Worm (Caenorhabditis elegans) whole organism, L1 larva: ENCODE measurements around the gene T18D3.6.

Source experiments
- C04F5.9 ChIP-seq: sonication (generic microtip); optimal IDR thresholded peaks from 2 replicates; lab custom pipeline; 2016; ENCODE audit warnings: missing genetic modification characterization, missing compliant biosample characterization
- C16A3.4 ChIP-seq: fragments of 150-350 bp; optimal IDR thresholded peaks from 2 replicates; lab custom pipeline; 2014; ENCODE audit warnings: missing biosample characterization, missing genetic modification characterization
- F16B12.6 ChIP-seq: fragments of 150-350 bp; optimal IDR thresholded peaks from 2 replicates; lab custom pipeline; 2014; ENCODE audit warnings: missing biosample characterization, missing genetic modification characterization
- aha-1 ChIP-seq: fragments of 150-350 bp; optimal IDR thresholded peaks from 2 replicates; lab custom pipeline; 2014; ENCODE audit warnings: missing biosample characterization, missing genetic modification characterization
- alr-1 ChIP-seq: fragments of 200-800 bp; sonication (Bioruptor generic); optimal IDR thresholded peaks from 2 replicates; lab custom pipeline; 2018; ENCODE audit warnings: borderline replicate concordance, mild to moderate bottlenecking, missing genetic modification characterization, missing compliant biosample characterization
- aly-2 ChIP-seq: fragments of 150-350 bp; optimal IDR thresholded peaks from 2 replicates; lab custom pipeline; 2014; ENCODE audit warnings: missing biosample characterization, missing genetic modification characterization
- ama-1 ChIP-seq: fragments of 150-350 bp; optimal IDR thresholded peaks from 2 replicates; lab custom pipeline; 2014
- blmp-1 ChIP-seq: fragments of 150-350 bp; optimal IDR thresholded peaks from 2 replicates; lab custom pipeline; 2014; ENCODE audit warnings: missing biosample characterization, missing genetic modification characterization
- ceh-63 ChIP-seq: fragments of 200-800 bp; sonication (Bioruptor generic); optimal IDR thresholded peaks from 2 replicates; lab custom pipeline; 2018; ENCODE audit warnings: mild to moderate bottlenecking, missing genetic modification characterization, missing compliant biosample characterization
- ceh-8 ChIP-seq: fragments of 200-800 bp; sonication (Bioruptor generic); optimal IDR thresholded peaks from 2 replicates; lab custom pipeline; 2018; ENCODE audit warnings: mild to moderate bottlenecking, missing genetic modification characterization, moderate library complexity, missing compliant biosample characterization
- ceh-82 ChIP-seq, 3 experiments: fragments of 150-350 bp in 1 of 3; sonication (generic microtip) in 2 of 3; optimal IDR thresholded peaks; 2 replicates each; lab custom pipeline; 2014 to 2017; ENCODE audit warnings: missing biosample characterization in 3 of 3, missing genetic modification characterization in 3 of 3
- ceh-90 ChIP-seq: sonication (generic microtip); optimal IDR thresholded peaks from 2 replicates; lab custom pipeline; 2016; ENCODE audit warnings: missing genetic modification characterization, missing compliant biosample characterization
- ces-1 ChIP-seq: fragments of 150-350 bp; optimal IDR thresholded peaks from 2 replicates; lab custom pipeline; 2014; ENCODE audit warnings: missing biosample characterization, missing genetic modification reagents, missing genetic modification characterization
- efl-3 ChIP-seq: fragments of 200-800 bp; sonication (Bioruptor generic); optimal IDR thresholded peaks from 2 replicates; lab custom pipeline; 2018; ENCODE audit warnings: mild to moderate bottlenecking, missing genetic modification characterization, missing compliant biosample characterization
- egl-13 ChIP-seq: sonication (generic microtip); optimal IDR thresholded peaks from 2 replicates; lab custom pipeline; 2016; ENCODE audit warnings: missing genotype, missing genetic modification reagents, missing genetic modification characterization, missing compliant biosample characterization
- elt-2 ChIP-seq: sonication (generic microtip); optimal IDR thresholded peaks from 2 replicates; lab custom pipeline; 2016; ENCODE audit warnings: missing genetic modification characterization, mild to moderate bottlenecking, inconsistent platforms, missing compliant biosample characterization, missing genetic modification reagents
- ets-5 ChIP-seq: fragments of 200-800 bp; sonication (Bioruptor generic); IDR thresholded peaks from 2 replicates; pipeline ENCODE4 v1.3.6; 2022; ENCODE audit warnings: missing genetic modification characterization, missing compliant biosample characterization
- fkh-4 ChIP-seq: sonication (generic microtip); optimal IDR thresholded peaks from 2 replicates; lab custom pipeline; 2016; ENCODE audit warnings: missing compliant biosample characterization, missing genetic modification characterization, borderline replicate concordance
- fos-1 ChIP-seq: fragments of 150-350 bp; optimal IDR thresholded peaks from 2 replicates; lab custom pipeline; 2014; ENCODE audit warnings: missing biosample characterization, missing genetic modification characterization
- grh-1 ChIP-seq: fragments of 200-800 bp; sonication (Bioruptor generic); IDR thresholded peaks from 2 replicates; pipeline ENCODE4 v1.3.6; 2022; ENCODE audit warnings: missing genetic modification reagents, missing genetic modification characterization, missing compliant biosample characterization
- hlh-17 ChIP-seq: fragments of 200-800 bp; sonication (Bioruptor generic); optimal IDR thresholded peaks from 2 replicates; lab custom pipeline; 2018; ENCODE audit warnings: missing genetic modification characterization, mild to moderate bottlenecking, missing compliant biosample characterization, moderate library complexity, borderline replicate concordance
- hlh-4 ChIP-seq: sonication (generic microtip); optimal IDR thresholded peaks from 2 replicates; lab custom pipeline; 2016; ENCODE audit warnings: mild to moderate bottlenecking, missing genetic modification characterization, missing compliant biosample characterization
- hpl-2 ChIP-seq: fragments of 150-350 bp; optimal IDR thresholded peaks from 2 replicates; lab custom pipeline; 2014; ENCODE audit warnings: missing biosample characterization, missing genetic modification reagents, missing genetic modification characterization
- lin-13 ChIP-seq: fragments of 150-350 bp; optimal IDR thresholded peaks from 2 replicates; lab custom pipeline; 2014; ENCODE audit warnings: missing biosample characterization, missing genetic modification reagents, missing genetic modification characterization
- lin-15B ChIP-seq: fragments of 150-350 bp; sonication (generic microtip); optimal IDR thresholded peaks from 3 replicates; lab custom pipeline; 2014; ENCODE audit warnings: missing biosample characterization, missing genetic modification characterization
- lin-35 ChIP-seq, 2 experiments: fragments of 150-350 bp; optimal IDR thresholded peaks; 2 replicates each; lab custom pipeline; 2014; ENCODE audit warnings: missing biosample characterization in 2 of 2, missing genetic modification characterization in 2 of 2, missing genetic modification reagents in 2 of 2
- lsy-2 ChIP-seq, 2 experiments: fragments of 150-350 bp; optimal IDR thresholded peaks; 2 replicates each; lab custom pipeline; 2014; ENCODE audit warnings: missing biosample characterization in 2 of 2, missing genetic modification characterization in 2 of 2
- mab-9 ChIP-seq: fragments of 200-800 bp; sonication (Bioruptor generic); IDR thresholded peaks from 2 replicates; pipeline ENCODE4 v1.3.6; 2022; ENCODE audit warnings: missing genetic modification reagents, missing genetic modification characterization, missing compliant biosample characterization
- mdl-1 ChIP-seq, 2 experiments: fragments of 150-350 bp; optimal IDR thresholded peaks; 2 replicates each; lab custom pipeline; 2014 to 2017; ENCODE audit warnings: missing biosample characterization in 2 of 2, missing genetic modification characterization in 2 of 2, inconsistent platforms in 1 of 2
- mep-1 ChIP-seq: fragments of 150-350 bp; optimal IDR thresholded peaks from 2 replicates; lab custom pipeline; 2014; ENCODE audit warnings: missing biosample characterization, missing genetic modification characterization
- nhr-11 ChIP-seq: fragments of 150-350 bp; optimal IDR thresholded peaks from 2 replicates; lab custom pipeline; 2014; ENCODE audit warnings: missing biosample characterization, missing genetic modification characterization
- nhr-12 ChIP-seq: sonication (generic microtip); optimal IDR thresholded peaks from 2 replicates; lab custom pipeline; 2017; ENCODE audit warnings: missing biosample characterization, missing genetic modification characterization
- nhr-19 ChIP-seq: fragments of 200-800 bp; sonication (Bioruptor generic); conservative IDR thresholded peaks from 2 replicates; pipeline ENCODE4 v1.3.6; 2022; ENCODE audit warnings: missing genetic modification characterization, missing compliant biosample characterization
- nhr-237 ChIP-seq: fragments of 150-350 bp; optimal IDR thresholded peaks from 2 replicates; lab custom pipeline; 2014; ENCODE audit warnings: missing biosample characterization, missing genetic modification characterization
- nhr-28 ChIP-seq: fragments of 150-350 bp; optimal IDR thresholded peaks from 2 replicates; lab custom pipeline; 2014; ENCODE audit warnings: missing biosample characterization, missing genetic modification characterization
- nhr-47 ChIP-seq: sonication (generic microtip); optimal IDR thresholded peaks from 2 replicates; lab custom pipeline; 2016; ENCODE audit warnings: mild to moderate bottlenecking, missing genetic modification characterization, moderate library complexity, missing compliant biosample characterization
- nhr-71 ChIP-seq: sonication (generic microtip); optimal IDR thresholded peaks from 2 replicates; lab custom pipeline; 2016; ENCODE audit warnings: mild to moderate bottlenecking, missing genetic modification characterization, moderate library complexity, missing compliant biosample characterization
- nhr-84 ChIP-seq: sonication (generic microtip); optimal IDR thresholded peaks from 2 replicates; lab custom pipeline; 2017; ENCODE audit warnings: missing biosample characterization, missing genetic modification characterization
- nhr-85 ChIP-seq: sonication (generic microtip); peaks from one replicate; lab custom pipeline; 2016; ENCODE audit warnings: missing genetic modification characterization, inconsistent platforms, missing compliant biosample characterization
- nhr-90 ChIP-seq: sonication (generic microtip); optimal IDR thresholded peaks from 2 replicates; lab custom pipeline; 2016; ENCODE audit warnings: mild to moderate bottlenecking, missing genetic modification characterization, missing compliant biosample characterization; ENCODE audit not compliant: poor library complexity
- pag-3 ChIP-seq: sonication (generic microtip); optimal IDR thresholded peaks from 2 replicates; lab custom pipeline; 2017; ENCODE audit warnings: missing genetic modification characterization, mild to moderate bottlenecking, missing compliant biosample characterization, antibody characterized with exemption, borderline replicate concordance; ENCODE audit not compliant: insufficient read depth
- rnt-1 ChIP-seq: sonication (generic microtip); optimal IDR thresholded peaks from 2 replicates; lab custom pipeline; 2016; ENCODE audit warnings: mild to moderate bottlenecking, missing genetic modification characterization, moderate library complexity, missing compliant biosample characterization
- skn-1 ChIP-seq: fragments of 150-350 bp; optimal IDR thresholded peaks from 2 replicates; lab custom pipeline; 2014; ENCODE audit warnings: missing biosample characterization, missing genetic modification characterization
- snpc-4 ChIP-seq: fragments of 150-350 bp; optimal IDR thresholded peaks from 2 replicates; lab custom pipeline; 2014; ENCODE audit warnings: missing biosample characterization, missing genetic modification characterization
- sup-37 ChIP-seq: fragments of 200-800 bp; sonication (Bioruptor generic); optimal IDR thresholded peaks from 2 replicates; lab custom pipeline; 2018; ENCODE audit warnings: mild to moderate bottlenecking, missing genetic modification characterization, missing compliant biosample characterization
- swsn-7 ChIP-seq: sonication (generic microtip); optimal IDR thresholded peaks from 2 replicates; lab custom pipeline; 2016; ENCODE audit warnings: missing genetic modification characterization, missing compliant biosample characterization
- tlp-1 ChIP-seq: fragments of 150-350 bp; optimal IDR thresholded peaks from 2 replicates; lab custom pipeline; 2014; ENCODE audit warnings: missing biosample characterization, missing genetic modification characterization
- unc-30 ChIP-seq: sonication (generic microtip); optimal IDR thresholded peaks from 2 replicates; lab custom pipeline; 2017; ENCODE audit warnings: missing biosample characterization, missing genetic modification characterization
- unc-62 ChIP-seq: fragments of 150-350 bp; optimal IDR thresholded peaks from 2 replicates; lab custom pipeline; 2014; ENCODE audit warnings: missing biosample characterization, missing genetic modification reagents, missing genetic modification characterization
- unc-86 ChIP-seq: sonication (generic microtip); optimal IDR thresholded peaks from 2 replicates; lab custom pipeline; 2016; ENCODE audit warnings: missing genetic modification characterization, missing compliant biosample characterization
- unc-98 ChIP-seq: fragments of 200-800 bp; sonication (Bioruptor generic); IDR thresholded peaks from 2 replicates; pipeline ENCODE4 v1.3.6; 2022; ENCODE audit warnings: missing genetic modification characterization, missing compliant biosample characterization
- xbp-1 ChIP-seq: sonication (generic microtip); optimal IDR thresholded peaks from 2 replicates; lab custom pipeline; 2016; ENCODE audit warnings: missing genetic modification characterization, missing compliant biosample characterization
- zag-1 ChIP-seq: fragments of 150-350 bp; optimal IDR thresholded peaks from 2 replicates; lab custom pipeline; 2014; ENCODE audit warnings: missing biosample characterization, missing genetic modification characterization

The T18D3.6 gene

DNA sequence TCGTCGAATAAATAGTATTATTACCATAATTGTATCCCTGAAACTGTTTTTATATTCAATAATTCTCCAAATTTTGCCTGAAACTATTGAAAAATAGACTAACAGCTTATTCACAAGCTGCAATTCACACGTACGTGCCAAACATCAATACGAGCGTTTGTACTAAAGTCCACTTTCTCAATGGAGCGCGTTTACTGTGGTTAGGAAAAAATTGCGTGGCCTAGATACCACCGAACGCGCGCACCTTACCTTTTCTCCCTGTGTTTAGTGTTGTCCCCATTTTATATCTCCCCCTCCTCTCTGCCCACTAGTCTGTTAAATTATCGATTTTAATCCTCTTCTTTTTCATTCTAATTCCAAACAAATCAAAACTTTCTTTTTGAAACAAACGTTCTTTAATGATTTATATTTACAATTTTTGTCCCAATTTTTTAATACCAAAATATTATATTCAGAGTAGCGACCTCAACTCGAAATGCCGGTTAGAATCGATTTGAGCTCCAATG lies 4.7 kb downstream of the T18D3.6 start, which contains the start of the genes T18D3.9 and T18D3.1 (continued):
- TF ChIP-seq ceh-8: no peak
- no peak for TF ChIP-seq nhr-237 (tag; lab: Kevin White, UChicago)
- no peak for TF ChIP-seq lin-15B (tag; lab: Kevin White, UChicago)
- TF ChIP-seq xbp-1: peak; percentile 17
- no peak for TF ChIP-seq sup-37
- TF ChIP-seq pag-3 (tag; lab: Kevin White, UChicago): no peak
- TF ChIP-seq nhr-90 (tag; lab: Kevin White, UChicago): peak; percentile 36
- TF ChIP-seq efl-3: no peak
- TF ChIP-seq swsn-7: peak; percentile 14
- TF ChIP-seq elt-2 (tag; lab: Kevin White, UChicago): no peak
- TF ChIP-seq fkh-4 (tag; lab: Kevin White, UChicago): no peak
- no peak for TF ChIP-seq hlh-17
- TF ChIP-seq aha-1 (tag; lab: Kevin White, UChicago): no peak
- TF ChIP-seq lin-35 (GFP tag; optimal IDR thresholded peaks at IDR 0.05; lab: Kevin White, UChicago): peak; percentile 21 to 45
- peak; percentile 56 for TF ChIP-seq C16A3.4 (tag; lab: Kevin White, UChicago)
- TF ChIP-seq unc-62 (GFP tag; lab: Kevin White, UChicago): no peak
- peak; percentile 44 for TF ChIP-seq nhr-47
- TF ChIP-seq zag-1: no peak
- no peak for TF ChIP-seq ceh-90 (tag; lab: Kevin White, UChicago)
- TF ChIP-seq ets-5 (GFP tag; lab: Robert Waterston, UW): no peak
- no peak for TF ChIP-seq ces-1 (GFP tag; lab: Kevin White, UChicago)
- no peak for TF ChIP-seq grh-1 (GFP tag; lab: Robert Waterston, UW)
- TF ChIP-seq egl-13 (tag; lab: Kevin White, UChicago): no peak
- TF ChIP-seq hpl-2 (GFP tag; lab: Kevin White, UChicago): no peak
- no peak for TF ChIP-seq aly-2 (tag; lab: Kevin White, UChicago)
- peak; percentile 22 to 45 for TF ChIP-seq lsy-2 (tag; optimal IDR thresholded peaks at IDR 0.05; lab: Kevin White, UChicago)
- peak; percentile 58 for TF ChIP-seq mep-1 (tag; lab: Kevin White, UChicago)
- TF ChIP-seq snpc-4 (tag; lab: Kevin White, UChicago): no peak
- no peak for TF ChIP-seq mab-9
- TF ChIP-seq F16B12.6 (tag; lab: Kevin White, UChicago): no peak
- no peak for TF ChIP-seq ceh-82 (tag; optimal IDR thresholded peaks at IDR 0.05; lab: Kevin White, UChicago)
- TF ChIP-seq nhr-12 (tag; lab: Kevin White, UChicago): no peak
- no peak for TF ChIP-seq nhr-28 (tag; lab: Kevin White, UChicago)
- no peak for TF ChIP-seq fos-1 (tag; lab: Kevin White, UChicago)
- no peak for TF ChIP-seq unc-86 (tag; lab: Kevin White, UChicago)
- no peak for TF ChIP-seq rnt-1
- no peak for TF ChIP-seq hlh-4
- peak; percentile 35 for TF ChIP-seq lin-13
- TF ChIP-seq nhr-85 (tag; lab: Kevin White, UChicago): no peak
- no peak for TF ChIP-seq ama-1 (lab: Kevin White, UChicago)
- peak in 1 of 2 experiments; percentile 20 for TF ChIP-seq mdl-1 (tag; optimal IDR thresholded peaks at IDR 0.05; lab: Kevin White, UChicago)
- TF ChIP-seq nhr-84 (tag; lab: Kevin White, UChicago): no peak
- peak; percentile 68 for TF ChIP-seq blmp-1 (tag; lab: Kevin White, UChicago)
- TF ChIP-seq ceh-63: no peak
- TF ChIP-seq nhr-11 (tag; lab: Kevin White, UChicago): no peak
- TF ChIP-seq unc-98 (GFP tag; lab: Robert Waterston, UW): no peak
- peak; percentile 27 for TF ChIP-seq skn-1
- TF ChIP-seq alr-1 (tag; lab: Kevin White, UChicago): no peak
- TF ChIP-seq unc-30: no peak
- peak; percentile 37 for TF ChIP-seq nhr-71 (tag; lab: Kevin White, UChicago)
- no peak for TF ChIP-seq tlp-1 (tag; lab: Kevin White, UChicago)
- TF ChIP-seq C04F5.9 (tag; lab: Kevin White, UChicago): no peak
- TF ChIP-seq nhr-19: no peak
